Fruit fly (Drosophila melanogaster): ENCODE results near the gene CG9173.

DNA sequence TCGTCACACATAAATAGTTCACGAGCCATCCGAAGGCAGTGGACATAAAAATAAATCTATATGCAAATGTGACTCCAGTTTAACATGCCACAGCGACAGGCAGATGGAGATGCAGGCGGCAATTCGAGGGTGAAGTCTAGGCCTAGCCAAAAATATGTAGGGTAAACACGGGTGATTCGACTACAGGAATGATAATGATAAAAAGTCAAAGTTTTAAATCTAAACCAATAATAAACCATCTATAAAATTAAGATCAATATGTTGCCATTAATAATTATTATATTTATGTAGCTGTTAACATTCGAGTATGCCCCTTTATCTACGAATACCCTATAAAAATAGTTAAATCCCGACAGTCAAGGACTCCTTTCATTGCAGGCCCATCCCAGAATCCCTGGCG lies 2.3 kb downstream of the CG9173 start:
- TF ChIP-seq CG8478 (optimal IDR thresholded peaks at IDR 0.05), result no peak
- no peak for TF ChIP-seq usp (GFP tag; optimal IDR thresholded peaks at IDR 0.05)
- TF ChIP-seq EcR (GFP tag; optimal IDR thresholded peaks at IDR 0.05), result no peak
- TF ChIP-seq psq (optimal IDR thresholded peaks at IDR 0.05), result no peak
- no peak for TF ChIP-seq pan (optimal IDR thresholded peaks at IDR 0.05)
